Fruit fly (Drosophila melanogaster) whole organism, embryonic: ENCODE results near the gene CG10694.

ENCODE experiments used
- CG17361 ChIP-seq: fragments of 200-800 bp; sonication (Bioruptor generic); IDR thresholded peaks from 3 replicates; pipeline ENCODE4 v1.3.6; 2022; ENCODE audit warnings: missing biosample characterization, missing genetic modification characterization
- H15 ChIP-seq: fragments of 200-800 bp; sonication (Bioruptor generic); IDR thresholded peaks from 3 replicates; pipeline ENCODE4 v1.3.6; 2022; ENCODE audit warnings: missing biosample characterization, missing genetic modification characterization
- cato ChIP-seq: fragments of 200-800 bp; sonication (Bioruptor generic); optimal IDR thresholded peaks from 2 replicates; lab custom pipeline; 2016; ENCODE audit warnings: missing biosample characterization, missing genetic modification characterization, borderline replicate concordance
- dan ChIP-seq: fragments of 200-800 bp; sonication (Bioruptor generic); IDR thresholded peaks from 2 replicates; pipeline ENCODE4 v1.3.6; 2022; ENCODE audit warnings: missing biosample characterization, missing genetic modification characterization

- no peak for TF ChIP-seq dan (GFP tag; lab: Robert Waterston, UW)
- TF ChIP-seq CG17361 (GFP tag; lab: Robert Waterston, UW): no peak
- no peak for TF ChIP-seq H15 (GFP tag; lab: Robert Waterston, UW)
- no peak for TF ChIP-seq cato (GFP tag; lab: Kevin White, UChicago)
These were observed 33.5 kb upstream of the CG10694 start for dm6 chr3R:24073703-24074102.
